Worm (Caenorhabditis elegans): ENCODE results near the gene C14C6.6.

The C14C6.6 gene

DNA sequence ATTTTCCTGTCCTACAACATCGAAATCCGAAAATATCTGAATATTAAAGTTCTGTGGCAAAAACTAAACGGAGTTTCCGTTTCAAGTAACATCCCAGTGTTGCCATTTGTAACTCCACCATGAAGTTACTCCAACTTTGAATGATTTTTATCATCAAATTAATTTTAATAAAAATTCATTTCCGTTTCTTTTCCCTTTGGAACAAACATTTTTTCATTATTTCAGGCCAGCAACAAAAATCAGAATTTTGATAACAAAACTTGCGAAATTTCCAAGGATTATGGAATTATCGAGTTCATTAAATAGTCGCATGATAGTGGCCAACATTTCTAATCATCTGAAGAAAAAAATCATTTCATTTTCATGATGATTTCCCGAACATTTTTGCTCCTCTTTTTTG, 15.0 kb upstream of the C14C6.6 start, which contains the start of gene C14C6.2:
TSS of gene C14C6.2 (plus strand) at position 301 of the 400 bp plus-strand sequence.
- TF ChIP-seq elt-1 (tag; optimal IDR thresholded peaks at IDR 0.05; ENCODE audit: borderline replicate concordance, insufficient read depth) (no peak), ceh-43 (GFP tag; optimal IDR thresholded peaks at IDR 0.05) (no peak), unc-120 (tag; optimal IDR thresholded peaks at IDR 0.05; ENCODE audit: poor library complexity, severe bottlenecking) (no peak), pha-4 (tag; optimal IDR thresholded peaks at IDR 0.05) (no peak), lin-32 (GFP tag; optimal IDR thresholded peaks at IDR 0.05) (no peak), snpc-4 (tag; optimal IDR thresholded peaks at IDR 0.05) (no peak), ces-1 (GFP tag; optimal IDR thresholded peaks at IDR 0.05) (no peak)

DNA sequence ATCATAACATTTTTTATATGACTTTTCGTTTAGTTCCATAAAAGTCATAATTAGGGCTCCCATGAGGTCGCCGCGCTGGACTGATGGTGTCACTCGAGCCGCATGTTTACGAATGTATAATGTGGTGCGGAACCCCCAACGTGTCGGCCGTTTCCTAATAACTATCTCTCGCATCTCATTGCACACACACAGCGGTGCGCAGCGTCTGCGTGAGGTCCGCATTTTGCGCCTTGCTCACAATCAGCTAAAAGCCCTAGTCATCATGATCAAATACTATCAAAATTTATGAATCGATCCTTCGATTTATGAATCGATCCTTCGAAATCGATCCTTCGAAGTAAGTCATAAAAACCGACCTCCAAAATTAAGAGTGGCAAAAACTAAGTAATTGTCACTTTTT, 12.1 kb upstream of the C14C6.6 start, which contains the start of gene srx-7:
TSS of gene srx-7 (plus strand) at position 256 of the 400 bp plus-strand sequence.
- no peak for TF ChIP-seq sptf-1 (tag; optimal IDR thresholded peaks at IDR 0.05)

DNA sequence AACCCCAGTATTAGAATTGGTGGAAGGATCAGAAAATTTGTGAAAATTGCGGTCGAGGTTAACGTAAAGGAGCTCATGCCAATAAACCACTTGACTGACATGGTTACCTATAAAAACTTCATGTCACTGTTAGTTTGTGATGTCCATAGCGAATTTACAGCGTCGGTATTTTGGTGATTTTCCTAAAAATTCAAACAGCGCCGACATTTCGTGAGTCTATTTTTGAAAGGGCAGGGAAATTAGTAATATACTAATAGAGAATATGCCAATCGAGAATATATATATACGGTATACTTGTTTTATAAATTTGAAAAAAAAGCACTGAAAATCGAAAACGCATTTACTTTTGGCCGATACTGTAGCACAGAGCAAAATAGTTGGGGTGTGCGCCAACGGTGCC, 8.2 kb upstream of the C14C6.6 start, which contains the start of gene srx-8:
TSS of gene srx-8 (minus strand) at position 101 of the 400 bp plus-strand sequence.
- no peak for TF ChIP-seq ceh-39 (tag; optimal IDR thresholded peaks at IDR 0.05)
- no peak for TF ChIP-seq snpc-4 (tag; optimal IDR thresholded peaks at IDR 0.05)

DNA sequence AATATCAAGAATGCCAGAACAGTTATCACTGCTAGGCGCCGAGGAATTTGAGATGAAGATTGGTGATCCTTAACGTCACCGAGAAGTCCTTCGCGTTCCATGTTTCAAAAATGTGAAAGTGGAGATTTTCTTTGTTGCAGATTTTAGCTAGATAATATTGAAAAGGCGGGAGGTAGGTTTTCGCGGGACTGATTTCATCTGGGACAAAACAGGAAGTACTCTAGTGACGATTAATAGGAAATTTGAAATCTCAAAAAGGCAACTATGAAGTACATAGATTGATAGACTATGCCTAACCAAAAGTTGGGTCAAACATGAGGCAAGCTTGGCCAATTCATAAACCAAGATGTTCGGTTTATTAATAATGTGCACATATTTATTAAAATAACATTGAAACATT, 5.2 kb upstream of the C14C6.6 start, which contains the start of gene C14C6.8:
TSS of gene C14C6.8 (minus strand) at position 101 of the 400 bp plus-strand sequence.
- TF ChIP-seq ceh-83 (GFP tag; optimal IDR thresholded peaks at IDR 0.05) (no peak), M03D4.4 (tag; optimal IDR thresholded peaks at IDR 0.05) (no peak), ham-2 (GFP tag; optimal IDR thresholded peaks at IDR 0.05) (no peak), unc-120 (tag; optimal IDR thresholded peaks at IDR 0.05; ENCODE audit: poor library complexity, severe bottlenecking) (no peak)

DNA sequence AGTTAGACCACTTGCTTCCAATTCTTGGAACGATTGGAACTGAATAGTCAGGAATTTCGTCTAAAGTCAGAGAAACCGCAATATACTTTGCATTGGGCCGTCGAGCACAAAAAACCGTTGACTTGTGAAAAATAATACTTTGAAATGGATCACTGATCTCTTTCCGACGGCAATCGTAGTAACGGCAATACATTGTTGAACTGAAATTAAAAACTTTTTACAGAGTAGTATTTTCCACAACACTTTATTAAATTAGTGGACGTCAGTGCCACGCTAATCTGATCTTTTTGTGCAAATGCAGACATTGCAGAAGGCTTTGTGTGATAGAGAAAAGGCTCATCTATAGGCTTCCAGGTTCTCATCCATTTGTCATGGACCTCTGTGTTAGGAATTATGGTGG, 4.5 kb upstream of the C14C6.6 start:
- TF ChIP-seq nhr-76 (tag; optimal IDR thresholded peaks at IDR 0.05) (no peak), nhr-12 (tag; optimal IDR thresholded peaks at IDR 0.05) (no peak), bed-3 (GFP tag; optimal IDR thresholded peaks at IDR 0.05) (no peak), mab-5 (tag; optimal IDR thresholded peaks at IDR 0.05) (no peak), ceh-39 (tag; optimal IDR thresholded peaks at IDR 0.05) (no peak), lin-13 (tag; optimal IDR thresholded peaks at IDR 0.05) (no peak), unc-62 (GFP tag; optimal IDR thresholded peaks at IDR 0.05) (no peak), sptf-1 (tag; optimal IDR thresholded peaks at IDR 0.05) (no peak), cnd-1 (tag; optimal IDR thresholded peaks at IDR 0.05) (no peak), sem-2 (GFP tag; optimal IDR thresholded peaks at IDR 0.05) (no peak)

DNA sequence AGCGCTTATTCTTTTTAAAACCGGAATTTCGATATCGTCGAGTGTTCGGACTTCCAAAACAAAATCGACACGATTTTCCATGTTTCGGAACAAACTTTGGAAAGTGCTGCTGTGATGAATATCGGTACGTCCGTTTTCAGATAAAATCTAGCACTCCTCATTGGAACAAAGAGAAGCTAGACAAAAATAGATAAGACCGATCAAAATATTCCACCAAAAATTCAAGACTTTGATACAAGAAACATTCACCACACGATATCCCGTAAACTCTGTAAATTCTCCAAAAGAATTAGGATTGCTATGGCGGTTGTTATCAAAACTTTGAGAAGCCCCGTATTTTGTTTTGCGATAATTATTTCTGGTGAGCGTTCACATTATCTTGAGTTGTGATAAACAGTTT, 4.7 kb downstream of the C14C6.6 start, which contains the start of gene C14C6.3:
TSS of gene C14C6.3 (plus strand) at position 301 of the 400 bp plus-strand sequence.
- no peak for TF ChIP-seq nhr-237 (tag; optimal IDR thresholded peaks at IDR 0.05)
- TF ChIP-seq zip-8 (tag; optimal IDR thresholded peaks at IDR 0.05) = no peak
- TF ChIP-seq unc-120 (tag; optimal IDR thresholded peaks at IDR 0.05; ENCODE audit: poor library complexity, severe bottlenecking) = no peak
- TF ChIP-seq lin-13 (tag; optimal IDR thresholded peaks at IDR 0.05) = no peak
- TF ChIP-seq blmp-1 (tag; optimal IDR thresholded peaks at IDR 0.05) = no peak
- TF ChIP-seq elt-3 (tag; optimal IDR thresholded peaks at IDR 0.05) = no peak
- TF ChIP-seq ceh-83 (GFP tag; optimal IDR thresholded peaks at IDR 0.05) = no peak
- no peak for TF ChIP-seq hlh-1 (tag; optimal IDR thresholded peaks at IDR 0.05)
- TF ChIP-seq bed-3 (GFP tag; optimal IDR thresholded peaks at IDR 0.05) = no peak
- no peak for TF ChIP-seq ces-1 (GFP tag; optimal IDR thresholded peaks at IDR 0.05)
- no peak for TF ChIP-seq ceh-39 (tag; optimal IDR thresholded peaks at IDR 0.05)
- no peak for TF ChIP-seq nhr-2 (tag; optimal IDR thresholded peaks at IDR 0.05)

DNA sequence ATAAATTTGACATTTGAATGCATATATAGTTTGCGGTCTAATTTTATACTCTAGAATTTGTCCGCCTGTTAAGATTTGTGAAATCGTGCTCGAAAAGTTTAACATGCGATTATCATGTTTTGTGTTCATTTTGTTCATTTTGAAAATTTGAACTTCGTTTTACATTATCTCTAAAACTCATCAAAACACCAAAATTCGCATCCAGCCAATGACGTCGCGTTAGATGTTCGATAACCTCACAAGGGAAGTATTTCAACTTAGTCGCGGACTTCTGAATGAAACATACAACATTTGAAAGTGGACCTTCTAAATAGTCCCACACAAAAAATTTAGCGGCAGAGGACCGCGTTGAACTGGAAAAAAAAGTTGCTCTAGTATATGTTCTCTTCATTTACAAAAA, 6.4 kb downstream of the C14C6.6 start:
- TF ChIP-seq mab-5 (tag; optimal IDR thresholded peaks at IDR 0.05) (no peak), nhr-2 (tag; optimal IDR thresholded peaks at IDR 0.05) (no peak), nhr-12 (tag; optimal IDR thresholded peaks at IDR 0.05) (no peak), mep-1 (tag; optimal IDR thresholded peaks at IDR 0.05) (no peak), nhr-237 (tag; optimal IDR thresholded peaks at IDR 0.05) (no peak), unc-39 (tag; optimal IDR thresholded peaks at IDR 0.05) (no peak), elt-3 (tag; optimal IDR thresholded peaks at IDR 0.05) (no peak), mls-2 (tag; optimal IDR thresholded peaks at IDR 0.05) (no peak), ceh-83 (GFP tag; optimal IDR thresholded peaks at IDR 0.05) (no peak), flh-1 (GFP tag; optimal IDR thresholded peaks at IDR 0.05) (no peak), sem-2 (GFP tag; optimal IDR thresholded peaks at IDR 0.05) (no peak), lin-32 (GFP tag; optimal IDR thresholded peaks at IDR 0.05) (no peak), bed-3 (GFP tag; optimal IDR thresholded peaks at IDR 0.05) (no peak), ces-1 (GFP tag; optimal IDR thresholded peaks at IDR 0.05) (no peak), ceh-39 (tag; optimal IDR thresholded peaks at IDR 0.05) (no peak), nhr-76 (tag; optimal IDR thresholded peaks at IDR 0.05) (no peak), elt-1 (tag; optimal IDR thresholded peaks at IDR 0.05; ENCODE audit: borderline replicate concordance, insufficient read depth) (no peak), unc-120 (tag; optimal IDR thresholded peaks at IDR 0.05; ENCODE audit: poor library complexity, severe bottlenecking) (no peak), ham-2 (GFP tag; optimal IDR thresholded peaks at IDR 0.05) (no peak), blmp-1 (tag; optimal IDR thresholded peaks at IDR 0.05) (no peak)

Measured in whole organism, mixed stage, embryonic.